Worm (Caenorhabditis elegans): ENCODE measurements around the gene F25B5.6.

- TF ChIP-seq lin-39 (tag; optimal IDR thresholded peaks at IDR 0.05) = no peak
- TF ChIP-seq nhr-11 (tag; optimal IDR thresholded peaks at IDR 0.05) = no peak
- no peak for TF ChIP-seq sea-2 (GFP tag; optimal IDR thresholded peaks at IDR 0.05)
Measured at ce11 chrIII:5965368-5965767, 16.8 kb upstream of the F25B5.6 start.

Data from whole organism, L3 larva.